Fruit fly (Drosophila melanogaster) whole organism, wandering third instar larva: ENCODE measurements around the gene Mettl2.

Experiments
- Abd-B ChIP-seq: fragments of >200 bp; optimal IDR thresholded peaks from 2 replicates; lab custom pipeline; 2017; ENCODE audit warnings: missing biosample characterization, missing genetic modification characterization
- CG32264 ChIP-seq: fragments of 200-800 bp; sonication (Bioruptor generic); optimal IDR thresholded peaks from 2 replicates; lab custom pipeline; 2016; ENCODE audit warnings: missing biosample characterization, missing genetic modification characterization
- CG9705 ChIP-seq: fragments of 200-800 bp; sonication (Bioruptor generic); optimal IDR thresholded peaks from 2 replicates; lab custom pipeline; 2018; ENCODE audit warnings: missing biosample characterization, mild to moderate bottlenecking, missing genetic modification characterization
- CrebA ChIP-seq: fragments of 200-800 bp; sonication (Bioruptor generic); optimal IDR thresholded peaks from 2 replicates; lab custom pipeline; 2016; ENCODE audit warnings: missing biosample characterization, mild to moderate bottlenecking, missing genetic modification characterization, borderline replicate concordance
- Dfd ChIP-seq: fragments of >200 bp; optimal IDR thresholded peaks from 2 replicates; lab custom pipeline; 2017; ENCODE audit warnings: missing biosample characterization, missing genetic modification characterization
- Dif ChIP-seq: fragments of 200-275, 200-300 bp; sonication (Bioruptor generic); optimal IDR thresholded peaks from 2 replicates; lab custom pipeline; 2018; ENCODE audit warnings: missing biosample characterization, missing genetic modification characterization; ENCODE audit not compliant: partially characterized antibody
- GATAd ChIP-seq: sonication (Bioruptor generic); optimal IDR thresholded peaks from 2 replicates; lab custom pipeline; 2016; ENCODE audit warnings: missing biosample characterization, missing genetic modification characterization
- HLH106 ChIP-seq: fragments of 200-800 bp; optimal IDR thresholded peaks from 3 replicates; lab custom pipeline; 2019; ENCODE audit warnings: missing biosample characterization, mild to moderate bottlenecking, missing genetic modification characterization, moderate library complexity
- Hnf4 ChIP-seq: fragments of 200-800 bp; sonication (Bioruptor generic); optimal IDR thresholded peaks from 2 replicates; lab custom pipeline; 2016; ENCODE audit warnings: missing biosample characterization, mild to moderate bottlenecking, missing genetic modification characterization
- Hr78 ChIP-seq: fragments of >200 bp; optimal IDR thresholded peaks from 2 replicates; lab custom pipeline; 2017; ENCODE audit warnings: missing biosample characterization, missing genetic modification characterization
- Hr83 ChIP-seq: fragments of 200-300 bp; sonication (Bioruptor generic); optimal IDR thresholded peaks from 2 replicates; lab custom pipeline; 2016; ENCODE audit warnings: missing biosample characterization, mild to moderate bottlenecking, missing genetic modification characterization, moderate library complexity; ENCODE audit not compliant: poor library complexity, severe bottlenecking
- Jra ChIP-seq: sonication (Bioruptor generic); optimal IDR thresholded peaks from 2 replicates; lab custom pipeline; 2016; ENCODE audit warnings: missing biosample characterization, missing genetic modification characterization
- Mio ChIP-seq: sonication (Bioruptor generic); optimal IDR thresholded peaks from 2 replicates; lab custom pipeline; 2016; ENCODE audit warnings: missing biosample characterization, missing genetic modification characterization
- Myc ChIP-seq: fragments of >200 bp; optimal IDR thresholded peaks from 2 replicates; lab custom pipeline; 2017
- N ChIP-seq: fragments of >200 bp; optimal IDR thresholded peaks from 2 replicates; lab custom pipeline; 2018; ENCODE audit warnings: missing biosample characterization, missing external identifiers, missing genetic modification characterization
- OdsH ChIP-seq: fragments of 200-800 bp; sonication (Bioruptor generic); optimal IDR thresholded peaks from 2 replicates; lab custom pipeline; 2016; ENCODE audit warnings: missing biosample characterization, mild to moderate bottlenecking, missing genetic modification characterization
- Rel ChIP-seq, 2 experiments: fragments of 200-800 bp; sonication (Bioruptor generic) in 1 of 2; optimal IDR thresholded peaks; 2 replicates in 1 of 2; 3 replicates in 1 of 2; lab custom pipeline; 2016 to 2019; ENCODE audit warnings: mild to moderate bottlenecking in 2 of 2, missing biosample characterization in 2 of 2, missing genetic modification characterization in 2 of 2, moderate library complexity in 1 of 2
- Sp1 ChIP-seq: fragments of 200-800 bp; sonication (Bioruptor generic); optimal IDR thresholded peaks from 3 replicates; lab custom pipeline; 2019; ENCODE audit warnings: missing biosample characterization, mild to moderate bottlenecking, missing genetic modification characterization, moderate library complexity
- Vsx2 ChIP-seq: fragments of 200-300, 225-300 bp; sonication (Bioruptor generic); optimal IDR thresholded peaks from 2 replicates; lab custom pipeline; 2018; ENCODE audit warnings: missing biosample characterization, missing genetic modification characterization; ENCODE audit not compliant: partially characterized antibody
- br ChIP-seq: fragments of 200-800 bp; sonication (Bioruptor generic); optimal IDR thresholded peaks from 2 replicates; lab custom pipeline; 2016; ENCODE audit warnings: missing biosample characterization, missing genetic modification characterization
- brk ChIP-seq: fragments of 200-800 bp; sonication (Bioruptor generic); optimal IDR thresholded peaks from 2 replicates; lab custom pipeline; 2016; ENCODE audit warnings: missing biosample characterization, mild to moderate bottlenecking, missing genetic modification characterization
- dl ChIP-seq, 2 experiments: fragments of 175-275, 200-275 bp in 1 of 2; fragments of 200-275 bp in 1 of 2; sonication (Bioruptor generic); optimal IDR thresholded peaks; lab custom pipeline; 2018; ENCODE audit warnings: mild to moderate bottlenecking in 2 of 2, missing biosample characterization in 2 of 2, missing genetic modification characterization in 2 of 2, moderate library complexity in 2 of 2; ENCODE audit not compliant: partially characterized antibody in 2 of 2, insufficient read depth in 1 of 2
- dmrt93B ChIP-seq: fragments of 200-800 bp; sonication (Bioruptor generic); optimal IDR thresholded peaks from 2 replicates; lab custom pipeline; 2018; ENCODE audit warnings: missing biosample characterization, mild to moderate bottlenecking, missing genetic modification characterization
- dsf ChIP-seq: sonication (Bioruptor generic); optimal IDR thresholded peaks from 2 replicates; lab custom pipeline; 2016; ENCODE audit warnings: missing biosample characterization, missing genetic modification characterization, borderline replicate concordance
- ey ChIP-seq: fragments of 200-800 bp; sonication (Bioruptor generic); optimal IDR thresholded peaks from 2 replicates; lab custom pipeline; 2016; ENCODE audit warnings: missing biosample characterization, missing genetic modification characterization
- foxo ChIP-seq, 2 experiments: fragments of 200-800 bp; sonication (Bioruptor generic); optimal IDR thresholded peaks; 2 replicates in 1 of 2; 3 replicates in 1 of 2; lab custom pipeline; 2016 to 2017; ENCODE audit warnings: missing biosample characterization in 2 of 2, missing genetic modification characterization in 2 of 2
- fru ChIP-seq: fragments of 200-800 bp; sonication (Bioruptor generic); optimal IDR thresholded peaks from 3 replicates; lab custom pipeline; 2016; ENCODE audit warnings: missing biosample characterization, mild to moderate bottlenecking, missing genetic modification characterization
- h ChIP-seq: fragments of 200-800 bp; sonication (Bioruptor generic); optimal IDR thresholded peaks from 3 replicates; lab custom pipeline; 2016; ENCODE audit warnings: missing biosample characterization, mild to moderate bottlenecking, missing genetic modification characterization
- jim ChIP-seq: fragments of 175-275, 200-325 bp; sonication (Bioruptor generic); optimal IDR thresholded peaks from 2 replicates; lab custom pipeline; 2016; ENCODE audit warnings: missing biosample characterization, mild to moderate bottlenecking, missing genetic modification characterization
- lola ChIP-seq: fragments of >200 bp; optimal IDR thresholded peaks from 2 replicates; lab custom pipeline; 2017; ENCODE audit warnings: missing biosample characterization, missing genetic modification characterization
- pan ChIP-seq: fragments of >200 bp; optimal IDR thresholded peaks from 2 replicates; lab custom pipeline; 2017
- psq ChIP-seq: fragments of 200-800 bp; sonication (Bioruptor generic); optimal IDR thresholded peaks from 3 replicates; lab custom pipeline; 2017; ENCODE audit warnings: missing biosample characterization, mild to moderate bottlenecking, missing genetic modification characterization, moderate library complexity
- rgr ChIP-seq: fragments of 200-800 bp; sonication (Bioruptor generic); optimal IDR thresholded peaks from 3 replicates; lab custom pipeline; 2016; ENCODE audit warnings: missing biosample characterization, mild to moderate bottlenecking, missing genetic modification characterization
- sage ChIP-seq: fragments of 200-800 bp; sonication (Bioruptor generic); optimal IDR thresholded peaks from 2 replicates; lab custom pipeline; 2016; ENCODE audit warnings: missing biosample characterization, mild to moderate bottlenecking, missing genetic modification characterization
- sv ChIP-seq: fragments of 200-800 bp; sonication (Bioruptor generic); optimal IDR thresholded peaks from 3 replicates; lab custom pipeline; 2016; ENCODE audit warnings: missing biosample characterization, missing genetic modification characterization
- tai ChIP-seq: sonication (Bioruptor generic); optimal IDR thresholded peaks from 2 replicates; lab custom pipeline; 2016; ENCODE audit warnings: missing biosample characterization, missing genetic modification characterization
- usp ChIP-seq: fragments of >200 bp; optimal IDR thresholded peaks from 2 replicates; lab custom pipeline; 2017; ENCODE audit warnings: missing biosample characterization, missing genetic modification characterization
- woc ChIP-seq: sonication (Bioruptor generic); optimal IDR thresholded peaks from 2 replicates; lab custom pipeline; 2016; ENCODE audit warnings: missing biosample characterization, mild to moderate bottlenecking, missing genetic modification characterization

The Mettl2 gene

dm6 chr3L:1688161-1688560 is 49.1 kb upstream of the Mettl2 start:
- TF ChIP-seq dsf (GFP tag; lab: Kevin White, UChicago) = no peak
- no peak for TF ChIP-seq Dfd
- no peak for TF ChIP-seq OdsH (GFP tag; lab: Kevin White, UChicago)
- TF ChIP-seq woc (GFP tag; lab: Kevin White, UChicago) = no peak
- TF ChIP-seq GATAd (GFP tag; lab: Kevin White, UChicago) = no peak
- no peak for TF ChIP-seq fru (GFP tag; lab: Kevin White, UChicago)
- TF ChIP-seq pan (lab: Kevin White, UChicago) = no peak
- no peak for TF ChIP-seq N
- no peak for TF ChIP-seq h (GFP tag; lab: Kevin White, UChicago)
- no peak for TF ChIP-seq ey (GFP tag; lab: Kevin White, UChicago)
- TF ChIP-seq Vsx2 = no peak
- TF ChIP-seq Abd-B (GFP tag; lab: Kevin White, UChicago) = no peak
- no peak for TF ChIP-seq sv (GFP tag; lab: Kevin White, UChicago)
- TF ChIP-seq br = no peak
- TF ChIP-seq Dif (GFP tag; lab: Kevin White, UChicago) = no peak

- TF ChIP-seq h (GFP tag; lab: Kevin White, UChicago) (peak; percentile 42), Vsx2 (no peak), Hr83 (no peak), HLH106 (tag; lab: Kevin White, UChicago) (peak; percentile 76), CrebA (GFP tag; lab: Kevin White, UChicago) (no peak), Sp1 (peak; percentile 65), lola (GFP tag; lab: Kevin White, UChicago) (no peak), Myc (lab: Kevin White, UChicago) (no peak), pan (lab: Kevin White, UChicago) (no peak), dl (GFP tag; optimal IDR thresholded peaks at IDR 0.05; lab: Kevin White, UChicago; ENCODE audit: insufficient read depth in 1 of 2, partially characterized antibody in 2 of 2) (no peak), OdsH (GFP tag; lab: Kevin White, UChicago) (peak; percentile 55), ey (GFP tag; lab: Kevin White, UChicago) (peak; percentile 65), brk (GFP tag; lab: Kevin White, UChicago) (peak; percentile 5), Hnf4 (GFP tag; lab: Kevin White, UChicago) (peak; percentile 49), sv (GFP tag; lab: Kevin White, UChicago) (no peak), GATAd (GFP tag; lab: Kevin White, UChicago) (no peak), fru (GFP tag; lab: Kevin White, UChicago) (peak; percentile 73), tai (no peak), br (peak; percentile 58), dmrt93B (GFP tag; lab: Kevin White, UChicago) (peak; percentile 49), N (no peak), usp (no peak), rgr (GFP tag; lab: Kevin White, UChicago) (peak; percentile 58), dsf (GFP tag; lab: Kevin White, UChicago) (no peak), woc (GFP tag; lab: Kevin White, UChicago) (peak; percentile 55), psq (peak; percentile 50), Dfd (no peak), foxo (GFP tag; optimal IDR thresholded peaks at IDR 0.05; lab: Kevin White, UChicago) (peak in 1 of 2 experiments; percentile 76), Hr78 (GFP tag; lab: Kevin White, UChicago) (no peak), Jra (GFP tag; lab: Kevin White, UChicago) (no peak), Dif (GFP tag; lab: Kevin White, UChicago) (no peak), jim (no peak), Rel (GFP tag; optimal IDR thresholded peaks at IDR 0.05; lab: Kevin White, UChicago) (no peak), Rel (tag; optimal IDR thresholded peaks at IDR 0.05; lab: Kevin White, UChicago) (no peak), Mio (GFP tag; lab: Kevin White, UChicago) (no peak), sage (GFP tag; lab: Kevin White, UChicago) (peak; percentile 1), CG32264 (GFP tag; lab: Kevin White, UChicago) (peak; percentile 77), CG9705 (GFP tag; lab: Kevin White, UChicago) (peak; percentile 47), Abd-B (GFP tag; lab: Kevin White, UChicago) (no peak)
These were observed 44.1 kb upstream of the Mettl2 start for dm6 chr3L:1683091-1683490.
